Fruit fly (Drosophila melanogaster) whole organism, adult: ENCODE measurements around the gene PolA2.

ENCODE experiments used
- Crg-1 ChIP-seq: fragments of 200-800 bp; sonication (Bioruptor generic); optimal IDR thresholded peaks from 2 replicates; lab custom pipeline; 2016; ENCODE audit warnings: missing biosample characterization, missing genetic modification characterization
- Mnt ChIP-seq: fragments of 200-800 bp; sonication (Bioruptor generic); optimal IDR thresholded peaks from 2 replicates; lab custom pipeline; 2016; ENCODE audit warnings: missing biosample characterization, mild to moderate bottlenecking, missing genetic modification characterization
- cnc ChIP-seq, 2 experiments: fragments of >200 bp; optimal IDR thresholded peaks; 2 replicates each; lab custom pipeline; 2017
- kay ChIP-seq: fragments of 200-800 bp; sonication (Bioruptor generic); peaks from one replicate; lab custom pipeline; 2016; ENCODE audit warnings: missing biosample characterization, missing genetic modification characterization, borderline replicate concordance
- ovo ChIP-seq: fragments of 200-800 bp; sonication (Bioruptor generic); optimal IDR thresholded peaks from 2 replicates; lab custom pipeline; 2016; ENCODE audit warnings: missing biosample characterization, missing genetic modification characterization
- tj ChIP-seq: fragments of 200-800 bp; sonication (Bioruptor generic); optimal IDR thresholded peaks from 3 replicates; lab custom pipeline; 2017; ENCODE audit warnings: missing biosample characterization, mild to moderate bottlenecking, missing genetic modification characterization, moderate library complexity

dm6 chr3R:27281811-27282131 lies 42.8 kb downstream of the PolA2 start:
- TF ChIP-seq tj (GFP tag; lab: Kevin White, UChicago) (no peak), Crg-1 (no peak), Mnt (GFP tag; lab: Kevin White, UChicago) (peak; percentile 16), cnc (optimal IDR thresholded peaks at IDR 0.05; lab: Kevin White, UChicago) (no peak), kay (GFP tag; lab: Kevin White, UChicago) (no peak), ovo (no peak)
